Worm (Caenorhabditis elegans): ENCODE data around the gene pfn-2.

DNA sequence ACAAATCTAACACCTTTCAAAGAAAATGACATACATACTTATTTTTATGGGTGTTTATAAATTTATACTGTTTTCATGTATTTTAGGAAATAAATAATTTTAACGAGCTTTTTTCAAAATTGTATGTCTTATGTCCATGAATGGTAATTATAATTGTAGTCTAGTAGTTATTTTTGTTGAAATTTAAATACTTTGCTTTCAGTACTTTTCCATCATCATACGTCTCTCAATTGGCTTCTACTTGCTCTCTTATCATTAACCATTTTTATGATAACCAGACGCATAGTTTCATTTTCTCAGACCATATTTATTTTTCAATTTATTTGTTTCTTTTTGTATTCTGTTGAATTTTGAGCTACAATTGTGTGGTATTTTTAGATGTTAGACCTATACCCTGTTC is 11.6 kb upstream of the pfn-2 start, which contains the start of gene F35C8.5:
- TF ChIP-seq mdl-1 (tag; optimal IDR thresholded peaks at IDR 0.05) (no peak), pqm-1 (tag; optimal IDR thresholded peaks at IDR 0.05) (peak; percentile 68), nhr-76 (tag; optimal IDR thresholded peaks at IDR 0.05) (no peak), lin-15B (tag; optimal IDR thresholded peaks at IDR 0.05) (no peak), elt-2 (tag; optimal IDR thresholded peaks at IDR 0.05) (peak; percentile 57), tbx-2 (tag; optimal IDR thresholded peaks at IDR 0.05) (no peak), snpc-4 (tag; optimal IDR thresholded peaks at IDR 0.05) (no peak), elt-1 (tag; optimal IDR thresholded peaks at IDR 0.05) (no peak), R02D3.7 (tag; optimal IDR thresholded peaks at IDR 0.05) (no peak), nhr-77 (tag; optimal IDR thresholded peaks at IDR 0.05) (no peak), ama-1 (optimal IDR thresholded peaks at IDR 0.05) (no peak), ceh-82 (tag; optimal IDR thresholded peaks at IDR 0.05) (no peak)

Measured in whole organism, L3 larva.